Worm (Caenorhabditis elegans) whole organism, L3 larva: ENCODE results near the gene gst-9.

Experiments used
- aly-2 ChIP-seq: fragments of 150-350 bp; optimal IDR thresholded peaks from 2 replicates; lab custom pipeline; 2014; ENCODE audit warnings: missing biosample characterization, missing genetic modification characterization
- ama-1 ChIP-seq: fragments of 150-350 bp; optimal IDR thresholded peaks from 2 replicates; lab custom pipeline; 2018
- ceh-16 ChIP-seq: sonication (generic microtip); optimal IDR thresholded peaks from 2 replicates; lab custom pipeline; 2017; ENCODE audit warnings: missing biosample characterization, missing genetic modification characterization
- ceh-28 ChIP-seq: fragments of 150-350 bp; optimal IDR thresholded peaks from 2 replicates; lab custom pipeline; 2014; ENCODE audit warnings: missing biosample characterization, missing genetic modification reagents, missing genetic modification characterization
- ceh-82 ChIP-seq: fragments of 150-350 bp; optimal IDR thresholded peaks from 2 replicates; lab custom pipeline; 2014; ENCODE audit warnings: missing biosample characterization, missing genetic modification characterization
- ceh-9 ChIP-seq: sonication (generic microtip); optimal IDR thresholded peaks from 2 replicates; lab custom pipeline; 2018; ENCODE audit warnings: missing biosample characterization, missing genetic modification characterization
- daf-12 ChIP-seq: fragments of 150-350 bp; optimal IDR thresholded peaks from 2 replicates; lab custom pipeline; 2014; ENCODE audit warnings: missing biosample characterization, missing genetic modification reagents, missing genetic modification characterization
- egl-27 ChIP-seq: sonication (generic microtip); optimal IDR thresholded peaks from 4 replicates; lab custom pipeline; 2017; ENCODE audit warnings: missing biosample characterization, missing genetic modification reagents, missing genetic modification characterization
- egl-5 ChIP-seq: fragments of 150-350 bp; optimal IDR thresholded peaks from 2 replicates; lab custom pipeline; 2017; ENCODE audit warnings: missing biosample characterization, missing genetic modification reagents, missing genetic modification characterization, inconsistent platforms
- elt-1 ChIP-seq: fragments of 150-350 bp; optimal IDR thresholded peaks from 2 replicates; lab custom pipeline; 2014; ENCODE audit warnings: missing biosample characterization, missing genetic modification characterization
- elt-2 ChIP-seq: sonication (generic microtip); optimal IDR thresholded peaks from 2 replicates; lab custom pipeline; 2016; ENCODE audit warnings: missing genetic modification reagents, mild to moderate bottlenecking, missing genetic modification characterization, missing compliant biosample characterization
- elt-3 ChIP-seq, 3 experiments: fragments of 150-350 bp in 1 of 3; sonication (generic microtip) in 2 of 3; optimal IDR thresholded peaks; 2 replicates in 2 of 3; 4 replicates in 1 of 3; lab custom pipeline; 2014 to 2017; ENCODE audit warnings: missing biosample characterization in 3 of 3, missing genetic modification characterization in 3 of 3
- eor-1 ChIP-seq, 2 experiments: fragments of 150-350 bp; optimal IDR thresholded peaks; 2 replicates each; lab custom pipeline; 2014 to 2018; ENCODE audit warnings: missing biosample characterization in 2 of 2, missing genetic modification characterization in 2 of 2
- fkh-10 ChIP-seq: sonication (generic microtip); optimal IDR thresholded peaks from 2 replicates; lab custom pipeline; 2017; ENCODE audit warnings: missing biosample characterization, missing genetic modification reagents, missing genetic modification characterization
- fkh-2 ChIP-seq: fragments of 150-350 bp; optimal IDR thresholded peaks from 2 replicates; lab custom pipeline; 2014; ENCODE audit warnings: missing biosample characterization, missing genetic modification reagents, missing genetic modification characterization
- fos-1 ChIP-seq: fragments of 150-350 bp; optimal IDR thresholded peaks from 2 replicates; lab custom pipeline; 2014; ENCODE audit warnings: missing biosample characterization, missing genetic modification characterization
- hmg-11 ChIP-seq: sonication (generic microtip); optimal IDR thresholded peaks from 2 replicates; lab custom pipeline; 2016; ENCODE audit warnings: missing genetic modification characterization, missing compliant biosample characterization
- jun-1 ChIP-seq: fragments of 150-350 bp; optimal IDR thresholded peaks from 2 replicates; lab custom pipeline; 2014; ENCODE audit warnings: missing biosample characterization, missing genetic modification reagents, missing genetic modification characterization
- lin-15B ChIP-seq: fragments of 150-350 bp; optimal IDR thresholded peaks from 2 replicates; lab custom pipeline; 2014; ENCODE audit warnings: missing biosample characterization, missing genetic modification characterization
- lin-39 ChIP-seq: fragments of 150-350 bp; optimal IDR thresholded peaks from 2 replicates; lab custom pipeline; 2018; ENCODE audit warnings: missing biosample characterization, missing genetic modification reagents, missing genetic modification characterization
- lsy-12 ChIP-seq: sonication (generic microtip); optimal IDR thresholded peaks from 2 replicates; lab custom pipeline; 2016; ENCODE audit warnings: mild to moderate bottlenecking, missing genetic modification characterization, missing compliant biosample characterization
- mdl-1 ChIP-seq: fragments of 150-350 bp; optimal IDR thresholded peaks from 2 replicates; lab custom pipeline; 2014; ENCODE audit warnings: missing biosample characterization, missing genetic modification characterization
- mml-1 ChIP-seq: fragments of 150-350 bp; sonication (generic microtip); optimal IDR thresholded peaks from 3 replicates; lab custom pipeline; 2014; ENCODE audit warnings: missing biosample characterization, missing genetic modification characterization
- nfya-1 ChIP-seq: sonication (generic microtip); optimal IDR thresholded peaks from 2 replicates; lab custom pipeline; 2017; ENCODE audit warnings: missing genetic modification characterization, mild to moderate bottlenecking, missing compliant biosample characterization, antibody characterized with exemption, moderate library complexity; ENCODE audit not compliant: insufficient read depth
- nhr-11 ChIP-seq: fragments of 150-350 bp; optimal IDR thresholded peaks from 2 replicates; lab custom pipeline; 2014; ENCODE audit warnings: missing biosample characterization, missing genetic modification characterization
- nhr-23 ChIP-seq: fragments of 150-350 bp; optimal IDR thresholded peaks from 2 replicates; lab custom pipeline; 2014; ENCODE audit warnings: missing biosample characterization, missing genetic modification reagents, missing genetic modification characterization
- nhr-237 ChIP-seq: fragments of 150-350 bp; optimal IDR thresholded peaks from 2 replicates; lab custom pipeline; 2014; ENCODE audit warnings: missing biosample characterization, missing genetic modification characterization
- nhr-25 ChIP-seq: sonication (generic microtip); optimal IDR thresholded peaks from 2 replicates; lab custom pipeline; 2017; ENCODE audit warnings: missing biosample characterization, missing genetic modification characterization
- nhr-77 ChIP-seq: fragments of 150-350 bp; optimal IDR thresholded peaks from 2 replicates; lab custom pipeline; 2014; ENCODE audit warnings: missing biosample characterization, missing genetic modification characterization
- pha-4 ChIP-seq: fragments of 150-350 bp; optimal IDR thresholded peaks from 2 replicates; lab custom pipeline; 2014; ENCODE audit warnings: missing biosample characterization, missing genetic modification reagents, missing genetic modification characterization
- pqm-1 ChIP-seq: fragments of 150-350 bp; optimal IDR thresholded peaks from 2 replicates; lab custom pipeline; 2017; ENCODE audit warnings: missing biosample characterization, missing genetic modification characterization, inconsistent platforms
- skn-1 ChIP-seq: fragments of 150-350 bp; optimal IDR thresholded peaks from 2 replicates; lab custom pipeline; 2014; ENCODE audit warnings: missing biosample characterization, missing genetic modification characterization
- snpc-4 ChIP-seq: fragments of 150-350 bp; optimal IDR thresholded peaks from 2 replicates; lab custom pipeline; 2014; ENCODE audit warnings: missing biosample characterization, missing genetic modification characterization
- tbx-2 ChIP-seq: sonication (generic microtip); optimal IDR thresholded peaks from 2 replicates; lab custom pipeline; 2016; ENCODE audit warnings: mild to moderate bottlenecking, missing genetic modification characterization, missing compliant biosample characterization
- unc-39 ChIP-seq: sonication (generic microtip); optimal IDR thresholded peaks from 4 replicates; lab custom pipeline; 2017; ENCODE audit warnings: missing biosample characterization, missing genetic modification characterization
- zag-1 ChIP-seq: fragments of 150-350 bp; optimal IDR thresholded peaks from 2 replicates; lab custom pipeline; 2014; ENCODE audit warnings: missing biosample characterization, missing genetic modification characterization
- ztf-11 ChIP-seq: fragments of 150-350 bp; optimal IDR thresholded peaks from 2 replicates; lab custom pipeline; 2014; ENCODE audit warnings: missing biosample characterization, missing genetic modification characterization
- ztf-4 ChIP-seq: fragments of 150-350 bp; optimal IDR thresholded peaks from 2 replicates; lab custom pipeline; 2014; ENCODE audit warnings: missing biosample characterization, missing genetic modification characterization

gst-9 gene

ce11 chrII:4851594-4852106, 39.7 kb upstream of the gst-9 start, which contains the start of gene dnj-9 (continued):
- TF ChIP-seq jun-1 (tag; lab: Kevin White, UChicago) (peak; percentile 94), nhr-77 (tag; lab: Kevin White, UChicago) (peak; percentile 29), zag-1 (tag; lab: Kevin White, UChicago) (peak; percentile 40), fkh-2 (tag; lab: Kevin White, UChicago) (no peak), egl-27 (tag; lab: Kevin White, UChicago) (peak; percentile 0), ceh-16 (tag; lab: Kevin White, UChicago) (no peak), nhr-25 (tag; lab: Kevin White, UChicago) (peak; percentile 93), egl-5 (tag; lab: Kevin White, UChicago) (peak; percentile 84), pha-4 (tag; lab: Kevin White, UChicago) (peak; percentile 97), ztf-11 (tag; lab: Kevin White, UChicago) (no peak), skn-1 (tag; lab: Kevin White, UChicago) (peak; percentile 88), lin-15B (tag; lab: Kevin White, UChicago) (peak; percentile 91), lin-39 (tag; lab: Kevin White, UChicago) (peak; percentile 49), ztf-4 (peak; percentile 63)
- TF ChIP-seq, all 47 proteins: peak for 32

ce11 chrII:4854761-4855160, 36.6 kb upstream of the gst-9 start:
- no peak for TF ChIP-seq nfya-1
- no peak for TF ChIP-seq nhr-23
- TF ChIP-seq nhr-237 (tag; lab: Kevin White, UChicago): no peak
- no peak for TF ChIP-seq ceh-82 (tag; lab: Kevin White, UChicago)
- TF ChIP-seq ama-1 (lab: Kevin White, UChicago): no peak
- no peak for TF ChIP-seq elt-1 (tag; lab: Kevin White, UChicago)
- no peak for TF ChIP-seq elt-3 (tag; optimal IDR thresholded peaks at IDR 0.05; lab: Kevin White, UChicago)
- no peak for TF ChIP-seq ceh-28 (tag; lab: Kevin White, UChicago)
- no peak for TF ChIP-seq pha-4 (tag; lab: Kevin White, UChicago)
- no peak for TF ChIP-seq zag-1 (tag; lab: Kevin White, UChicago)
- no peak for TF ChIP-seq nhr-11 (tag; lab: Kevin White, UChicago)
- no peak for TF ChIP-seq aly-2 (tag; lab: Kevin White, UChicago)
- no peak for TF ChIP-seq jun-1 (tag; lab: Kevin White, UChicago)
- TF ChIP-seq mdl-1 (tag; lab: Kevin White, UChicago): no peak
- no peak for TF ChIP-seq ceh-9
- TF ChIP-seq daf-12 (tag; lab: Kevin White, UChicago): no peak
- TF ChIP-seq tbx-2: no peak

ce11 chrII:4855489-4855888, 35.9 kb upstream of the gst-9 start:
- TF ChIP-seq ceh-9 (no peak), nfya-1 (peak; percentile 41), fkh-2 (tag; lab: Kevin White, UChicago) (no peak), lsy-12 (tag; lab: Kevin White, UChicago) (no peak), elt-2 (tag; lab: Kevin White, UChicago) (no peak), snpc-4 (tag; lab: Kevin White, UChicago) (peak; percentile 7), egl-5 (tag; lab: Kevin White, UChicago) (no peak), nhr-237 (tag; lab: Kevin White, UChicago) (no peak), lin-15B (tag; lab: Kevin White, UChicago) (peak; percentile 2)

- peak; percentile 36 for TF ChIP-seq elt-2 (tag; lab: Kevin White, UChicago)
- TF ChIP-seq nhr-25 (tag; lab: Kevin White, UChicago): peak; percentile 54
- peak; percentile 1 for TF ChIP-seq pha-4 (tag; lab: Kevin White, UChicago)
- TF ChIP-seq nhr-23: peak; percentile 40
- TF ChIP-seq nhr-11 (tag; lab: Kevin White, UChicago): no peak
- no peak for TF ChIP-seq elt-3 (tag; optimal IDR thresholded peaks at IDR 0.05; lab: Kevin White, UChicago)
- TF ChIP-seq ama-1 (lab: Kevin White, UChicago): no peak
- no peak for TF ChIP-seq fos-1 (tag; lab: Kevin White, UChicago)
- TF ChIP-seq ztf-4: no peak
- TF ChIP-seq jun-1 (tag; lab: Kevin White, UChicago): peak; percentile 10
- TF ChIP-seq elt-1 (tag; lab: Kevin White, UChicago): peak; percentile 90
- TF ChIP-seq, all 47 proteins: peak for 6
These were observed 35.3 kb upstream of the gst-9 start for ce11 chrII:4856113-4856512.

- TF ChIP-seq fkh-10 (GFP tag; lab: Kevin White, UChicago) (no peak), nfya-1 (peak; percentile 26), tbx-2 (no peak), aly-2 (tag; lab: Kevin White, UChicago) (no peak), elt-2 (tag; lab: Kevin White, UChicago) (peak; percentile 96), unc-39 (no peak), pha-4 (tag; lab: Kevin White, UChicago) (peak; percentile 4), mml-1 (tag; lab: Kevin White, UChicago) (no peak), eor-1 (tag; optimal IDR thresholded peaks at IDR 0.05; lab: Kevin White, UChicago) (no peak), hmg-11 (tag; lab: Kevin White, UChicago) (no peak), nhr-25 (tag; lab: Kevin White, UChicago) (peak; percentile 23), ceh-28 (tag; lab: Kevin White, UChicago) (peak; percentile 10), ceh-82 (tag; lab: Kevin White, UChicago) (no peak), pqm-1 (tag; lab: Kevin White, UChicago) (peak; percentile 25), fkh-2 (tag; lab: Kevin White, UChicago) (no peak), ama-1 (lab: Kevin White, UChicago) (peak; percentile 69), lsy-12 (tag; lab: Kevin White, UChicago) (peak; percentile 36), lin-15B (tag; lab: Kevin White, UChicago) (no peak)
These were observed 34.3 kb upstream of the gst-9 start for ce11 chrII:4857086-4857485.
